Fruit fly (Drosophila melanogaster) whole organism, embryonic: ENCODE measurements around the gene Hsp60B.
A peak's percentile ranks its signal among the peaks of the same experiment; 100 is the strongest.

Experiments used
- Ada2b ChIP-seq: fragments of 200-800 bp; sonication (Bioruptor generic); IDR thresholded peaks from 2 replicates; pipeline ENCODE4 v1.3.6; 2022; ENCODE audit warnings: missing biosample characterization, missing genetic modification characterization
- Aef1 ChIP-seq: fragments of 200-800 bp; sonication (Bioruptor generic); IDR thresholded peaks from 3 replicates; pipeline ENCODE4 v1.3.6; 2022; ENCODE audit warnings: missing biosample characterization, missing genetic modification characterization
- Atf-2 ChIP-seq: fragments of 200-800 bp; sonication (Bioruptor generic); optimal IDR thresholded peaks from 2 replicates; lab custom pipeline; 2016; ENCODE audit warnings: missing biosample characterization, missing genetic modification characterization
- Awh ChIP-seq: fragments of 200-800 bp; sonication (Bioruptor generic); IDR thresholded peaks from 2 replicates; pipeline ENCODE4, ENCODE4 v1.3.6; 2022; ENCODE audit warnings: missing biosample characterization, missing genetic modification characterization
- B-H1 ChIP-seq: fragments of 200-800 bp; sonication (Bioruptor generic); IDR thresholded peaks from 3 replicates; pipeline ENCODE4 v1.3.6; 2022; ENCODE audit warnings: missing biosample characterization, missing genetic modification characterization
- Bgb ChIP-seq: fragments of 200-800 bp; sonication (Bioruptor generic); IDR thresholded peaks from 2 replicates; pipeline ENCODE4 v1.3.6; 2022; ENCODE audit warnings: missing biosample characterization, missing genetic modification characterization; ENCODE audit not compliant: partially characterized antibody
- CG10209 ChIP-seq: fragments of 200-800 bp; sonication (Bioruptor generic); optimal IDR thresholded peaks from 3 replicates; lab custom pipeline; 2017; ENCODE audit warnings: missing biosample characterization, mild to moderate bottlenecking, missing genetic modification characterization, missing genetic modification reagents
- CG1024 ChIP-seq: fragments of 200-800 bp; sonication (Bioruptor generic); IDR thresholded peaks from 2 replicates; pipeline ENCODE4 v1.3.6; 2022; ENCODE audit warnings: missing biosample characterization, missing genetic modification characterization
- CG11085 ChIP-seq: fragments of 200-800 bp; sonication (Bioruptor generic); IDR thresholded peaks from 2 replicates; pipeline ENCODE4 v1.3.6; 2022; ENCODE audit warnings: missing biosample characterization, missing genetic modification characterization
- CG13775 ChIP-seq: fragments of 200-800 bp; sonication (Bioruptor generic); optimal IDR thresholded peaks from 3 replicates; lab custom pipeline; 2017; ENCODE audit warnings: missing biosample characterization, mild to moderate bottlenecking, missing genetic modification characterization
- CG14050 ChIP-seq: fragments of 200-800 bp; sonication (Bioruptor generic); IDR thresholded peaks from 3 replicates; pipeline ENCODE4 v1.3.6; 2022; ENCODE audit warnings: missing biosample characterization, missing genetic modification characterization
- CG15514 ChIP-seq: fragments of 200-800 bp; sonication (Bioruptor generic); optimal IDR thresholded peaks from 3 replicates; lab custom pipeline; 2017; ENCODE audit warnings: missing biosample characterization, missing genetic modification characterization, mild to moderate bottlenecking, moderate library complexity, missing genetic modification reagents
- CG18764 ChIP-seq: fragments of 200-800 bp; sonication (Bioruptor generic); optimal IDR thresholded peaks from 3 replicates; lab custom pipeline; 2016; ENCODE audit warnings: missing biosample characterization, missing genetic modification characterization
- CG2120 ChIP-seq: fragments of 200-800 bp; sonication (Bioruptor generic); optimal IDR thresholded peaks from 3 replicates; lab custom pipeline; 2016; ENCODE audit warnings: missing biosample characterization, missing genetic modification characterization
- CG3281 ChIP-seq: fragments of 200-800 bp; sonication (Bioruptor generic); optimal IDR thresholded peaks from 3 replicates; lab custom pipeline; 2017; ENCODE audit warnings: missing biosample characterization, mild to moderate bottlenecking, missing genetic modification characterization
- CG33557 ChIP-seq: fragments of 200-800 bp; sonication (Bioruptor generic); optimal IDR thresholded peaks from 2 replicates; lab custom pipeline; 2019; ENCODE audit warnings: missing biosample characterization, mild to moderate bottlenecking, missing genetic modification characterization, moderate library complexity
- CG6683 ChIP-seq: fragments of 200-800 bp; sonication (Bioruptor generic); optimal IDR thresholded peaks from 2 replicates; lab custom pipeline; 2017; ENCODE audit warnings: missing biosample characterization, mild to moderate bottlenecking, missing genetic modification characterization, missing genetic modification reagents
- CG6854 ChIP-seq: fragments of 200-800 bp; sonication (Bioruptor generic); optimal IDR thresholded peaks from 3 replicates; lab custom pipeline; 2017; ENCODE audit warnings: missing biosample characterization, mild to moderate bottlenecking, missing genetic modification characterization
- CG7786 ChIP-seq: fragments of 200-800 bp; sonication (Bioruptor generic); optimal IDR thresholded peaks from 2 replicates; lab custom pipeline; 2016; ENCODE audit warnings: missing biosample characterization, missing genetic modification characterization
- CG7839 ChIP-seq: fragments of 200-800 bp; sonication (Bioruptor generic); optimal IDR thresholded peaks from 3 replicates; lab custom pipeline; 2018; ENCODE audit warnings: missing biosample characterization, mild to moderate bottlenecking, missing genetic modification characterization, moderate library complexity
- CG8924 ChIP-seq: fragments of 200-800 bp; optimal IDR thresholded peaks from 3 replicates; lab custom pipeline; 2019; ENCODE audit warnings: missing biosample characterization, mild to moderate bottlenecking, missing genetic modification characterization, moderate library complexity
- CG9215 ChIP-seq: fragments of 200-800 bp; sonication (Bioruptor generic); IDR thresholded peaks from 2 replicates; pipeline ENCODE4 v1.3.6; 2022; ENCODE audit warnings: missing biosample characterization, missing genetic modification characterization
- CkIIα-i1 ChIP-seq: fragments of 200-800 bp; sonication (Bioruptor generic); IDR thresholded peaks from 2 replicates; pipeline ENCODE4 v1.3.6; 2022; ENCODE audit warnings: missing biosample characterization, missing genetic modification characterization
- D ChIP-seq, 2 experiments: fragments of 200-800 bp in 1 of 2; fragments of >200 bp in 1 of 2; sonication (Bioruptor generic) in 1 of 2; optimal IDR thresholded peaks; 2 replicates in 1 of 2; 3 replicates in 1 of 2; lab custom pipeline; 2017; ENCODE audit warnings: mild to moderate bottlenecking in 1 of 2, missing biosample characterization in 1 of 2, missing genetic modification characterization in 1 of 2, missing genetic modification reagents in 1 of 2
- Dfd ChIP-seq, 2 experiments: fragments of >200 bp; optimal IDR thresholded peaks; 2 replicates each; lab custom pipeline; 2017; ENCODE audit warnings: missing biosample characterization in 2 of 2, missing genetic modification characterization in 2 of 2
- Fer3 ChIP-seq: fragments of 200-800 bp; sonication (Bioruptor generic); optimal IDR thresholded peaks from 2 replicates; lab custom pipeline; 2018; ENCODE audit warnings: missing biosample characterization, mild to moderate bottlenecking, missing genetic modification characterization, moderate library complexity
- Oli ChIP-seq: fragments of 200-800 bp; sonication (Bioruptor generic); optimal IDR thresholded peaks from 2 replicates; lab custom pipeline; 2018; ENCODE audit warnings: missing biosample characterization, mild to moderate bottlenecking, missing genetic modification characterization, moderate library complexity
- Xrp1 ChIP-seq: fragments of 200-800 bp; sonication (Bioruptor generic); IDR thresholded peaks from 2 replicates; pipeline ENCODE4 v1.3.6; 2022; ENCODE audit warnings: missing biosample characterization, missing genetic modification characterization
- az2 ChIP-seq: fragments of 200-800 bp; sonication (Bioruptor generic); optimal IDR thresholded peaks from 3 replicates; lab custom pipeline; 2016; ENCODE audit warnings: missing biosample characterization, missing genetic modification characterization
- bigmax ChIP-seq: fragments of 200-800 bp; sonication (Bioruptor generic); optimal IDR thresholded peaks from 2 replicates; lab custom pipeline; 2018; ENCODE audit warnings: missing biosample characterization, mild to moderate bottlenecking, missing genetic modification characterization
- crp ChIP-seq, 2 experiments: fragments of 200-800 bp; sonication (Bioruptor generic); optimal IDR thresholded peaks; 2 replicates in 1 of 2; 3 replicates in 1 of 2; lab custom pipeline; 2017; ENCODE audit warnings: missing biosample characterization in 2 of 2, missing genetic modification characterization in 2 of 2, mild to moderate bottlenecking in 1 of 2, moderate library complexity in 1 of 2
- cwo ChIP-seq: fragments of 200-800 bp; sonication (Bioruptor generic); optimal IDR thresholded peaks from 3 replicates; lab custom pipeline; 2017; ENCODE audit warnings: missing biosample characterization, missing genetic modification characterization, mild to moderate bottlenecking, moderate library complexity, missing genetic modification reagents
- dati ChIP-seq: fragments of 200-800 bp; sonication (Bioruptor generic); IDR thresholded peaks from 2 replicates; pipeline ENCODE4 v1.3.6; 2022; ENCODE audit warnings: missing biosample characterization, missing genetic modification characterization
- dmrt11E ChIP-seq: fragments of 200-800 bp; sonication (Bioruptor generic); optimal IDR thresholded peaks from 3 replicates; lab custom pipeline; 2018; ENCODE audit warnings: missing biosample characterization, mild to moderate bottlenecking, missing genetic modification characterization, moderate library complexity
- dmrt99B ChIP-seq: fragments of 200-800 bp; sonication (Bioruptor generic); optimal IDR thresholded peaks from 2 replicates; lab custom pipeline; 2018; ENCODE audit warnings: missing biosample characterization, mild to moderate bottlenecking, missing genetic modification characterization, moderate library complexity
- en ChIP-seq: fragments of 200-800 bp; sonication (Bioruptor generic); optimal IDR thresholded peaks from 2 replicates; lab custom pipeline; 2016; ENCODE audit warnings: missing biosample characterization, missing genetic modification characterization
- hbn ChIP-seq: fragments of 200-800 bp; sonication (Bioruptor generic); IDR thresholded peaks from 2 replicates; pipeline ENCODE4 v1.3.6; 2022; ENCODE audit warnings: missing biosample characterization, missing genetic modification characterization; ENCODE audit not compliant: partially characterized antibody
- lilli ChIP-seq: fragments of 200-800 bp; sonication (Bioruptor generic); optimal IDR thresholded peaks from 3 replicates; lab custom pipeline; 2016; ENCODE audit warnings: missing biosample characterization, missing genetic modification characterization
- lola ChIP-seq, 3 experiments: fragments of >200 bp in 2 of 3; fragments of 200-800 bp in 1 of 3; sonication (Bioruptor generic) in 1 of 3; optimal IDR thresholded peaks; 2 replicates each; lab custom pipeline; 2017 to 2019; ENCODE audit warnings: missing biosample characterization in 3 of 3, missing genetic modification characterization in 3 of 3, mild to moderate bottlenecking in 1 of 3, moderate library complexity in 1 of 3
- mirr ChIP-seq: fragments of 200-800 bp; sonication (Bioruptor generic); optimal IDR thresholded peaks from 3 replicates; lab custom pipeline; 2018; ENCODE audit warnings: missing biosample characterization, mild to moderate bottlenecking, missing genetic modification characterization
- mld ChIP-seq: fragments of 200-800 bp; sonication (Bioruptor generic); IDR thresholded peaks from 3 replicates; pipeline ENCODE4 v1.3.6; 2022; ENCODE audit warnings: missing biosample characterization, missing genetic modification characterization; ENCODE audit not compliant: partially characterized antibody
- nerfin-1 ChIP-seq: fragments of 200-800 bp; sonication (Bioruptor generic); optimal IDR thresholded peaks from 3 replicates; lab custom pipeline; 2019; ENCODE audit warnings: missing biosample characterization, mild to moderate bottlenecking, missing genetic modification characterization, moderate library complexity
- org-1 ChIP-seq: fragments of 200-800 bp; sonication (Bioruptor generic); optimal IDR thresholded peaks from 2 replicates; lab custom pipeline; 2017; ENCODE audit warnings: missing biosample characterization, missing genetic modification characterization
- pita ChIP-seq: fragments of 200-800 bp; sonication (Bioruptor generic); optimal IDR thresholded peaks from 2 replicates; lab custom pipeline; 2017; ENCODE audit warnings: missing biosample characterization, mild to moderate bottlenecking, missing genetic modification characterization
- psq ChIP-seq: fragments of 200-800 bp; sonication (Bioruptor generic); optimal IDR thresholded peaks from 2 replicates; lab custom pipeline; 2017; ENCODE audit warnings: missing biosample characterization, missing genetic modification characterization
- rib ChIP-seq: fragments of 200-800 bp; sonication (Bioruptor generic); IDR thresholded peaks from 2 replicates; pipeline ENCODE4 v1.3.6; 2022; ENCODE audit warnings: missing biosample characterization, missing genetic modification characterization
- slp2 ChIP-seq: fragments of 200-800 bp; sonication (Bioruptor generic); optimal IDR thresholded peaks from 2 replicates; lab custom pipeline; 2016; ENCODE audit warnings: missing biosample characterization, missing genetic modification characterization
- so ChIP-seq: fragments of 200-800 bp; sonication (Bioruptor generic); IDR thresholded peaks from 3 replicates; pipeline ENCODE4 v1.3.6; 2022; ENCODE audit warnings: missing biosample characterization, missing genetic modification characterization
- tap ChIP-seq: fragments of 200-800 bp; optimal IDR thresholded peaks from 3 replicates; lab custom pipeline; 2019; ENCODE audit warnings: missing biosample characterization, mild to moderate bottlenecking, missing genetic modification characterization, moderate library complexity
- wek ChIP-seq: fragments of 200-800 bp; sonication (Bioruptor generic); optimal IDR thresholded peaks from 3 replicates; lab custom pipeline; 2018; ENCODE audit warnings: missing biosample characterization, mild to moderate bottlenecking, missing genetic modification characterization, moderate library complexity
- zfh1 ChIP-seq: fragments of 200-800 bp; sonication (Bioruptor generic); IDR thresholded peaks from 3 replicates; pipeline ENCODE4 v1.3.6; 2022; ENCODE audit warnings: missing biosample characterization, missing genetic modification characterization

Gene Hsp60B

dm6 chr2L:745785-746184 is 17.6 kb downstream of the Hsp60B start (continued):
- TF ChIP-seq rib (GFP tag; lab: Robert Waterston, UW) (no peak), Oli (tag; lab: Kevin White, UChicago) (no peak), CG9215 (GFP tag; lab: Robert Waterston, UW) (no peak), CG13775 (no peak), mirr (GFP tag; lab: Kevin White, UChicago) (no peak), nerfin-1 (tag; lab: Kevin White, UChicago) (no peak), CG10209 (GFP tag; lab: Kevin White, UChicago) (no peak), Bgb (GFP tag; lab: Robert Waterston, UW) (no peak), Awh (GFP tag; lab: Robert Waterston, UW) (no peak), dmrt11E (tag; lab: Kevin White, UChicago) (no peak), psq (GFP tag; lab: Kevin White, UChicago) (no peak), Fer3 (tag; lab: Kevin White, UChicago) (no peak), CG8924 (tag; lab: Kevin White, UChicago) (no peak), tap (tag; lab: Kevin White, UChicago) (no peak), dmrt99B (tag; lab: Kevin White, UChicago) (peak; percentile 27), Aef1 (GFP tag; lab: Robert Waterston, UW) (no peak), bigmax (GFP tag; lab: Kevin White, UChicago) (no peak), CG7839 (peak; percentile 17), Dfd (GFP tag; optimal IDR thresholded peaks at IDR 0.05; lab: Kevin White, UChicago) (no peak), cwo (GFP tag; lab: Kevin White, UChicago) (no peak), B-H1 (GFP tag; lab: Robert Waterston, UW) (no peak), hbn (GFP tag; lab: Robert Waterston, UW) (no peak), wek (GFP tag; lab: Kevin White, UChicago) (no peak), slp2 (no peak), zfh1 (no peak), az2 (GFP tag; lab: Kevin White, UChicago) (peak; percentile 24), CG14050 (GFP tag; lab: Robert Waterston, UW) (no peak), lola (GFP tag; optimal IDR thresholded peaks at IDR 0.05; lab: Kevin White, UChicago) (no peak), dati (GFP tag; lab: Robert Waterston, UW) (no peak), CG18764 (GFP tag; lab: Kevin White, UChicago) (no peak), CkIIα-i1 (GFP tag; lab: Robert Waterston, UW) (no peak), org-1 (GFP tag; lab: Kevin White, UChicago) (no peak), so (GFP tag; lab: Robert Waterston, UW) (no peak), lilli (GFP tag; lab: Kevin White, UChicago) (peak; percentile 9), D (optimal IDR thresholded peaks at IDR 0.05; lab: Kevin White, UChicago) (no peak), D (GFP tag; optimal IDR thresholded peaks at IDR 0.05; lab: Kevin White, UChicago) (no peak), CG2120 (no peak), mld (no peak), CG1024 (GFP tag; lab: Robert Waterston, UW) (no peak), Xrp1 (GFP tag; lab: Robert Waterston, UW) (no peak), CG3281 (GFP tag; lab: Kevin White, UChicago) (no peak), CG33557 (no peak), CG15514 (GFP tag; lab: Kevin White, UChicago) (peak; percentile 33), Ada2b (GFP tag; lab: Robert Waterston, UW) (peak; percentile 29; the same call in 1 of the 2 replicates), pita (GFP tag; lab: Kevin White, UChicago) (no peak), en (GFP tag; lab: Kevin White, UChicago) (no peak), CG6854 (GFP tag; lab: Kevin White, UChicago) (no peak), CG6683 (GFP tag; lab: Kevin White, UChicago) (no peak), Atf-2 (GFP tag; lab: Kevin White, UChicago) (no peak), crp (GFP tag; optimal IDR thresholded peaks at IDR 0.05; lab: Kevin White, UChicago) (peak in 1 of 2 experiments; percentile 52), CG11085 (no peak), CG7786 (no peak)
